Worm (Caenorhabditis elegans): ENCODE results near the gene nhr-207.

The nhr-207 gene

ce11 chrV:12111452-12111851 lies 15.5 kb downstream of the nhr-207 start, which contains the start of gene lhpp-1:
Gene lhpp-1, minus strand, starts transcription at chrV:12111805.
- peak; percentile 2 for TF ChIP-seq nhr-25 (tag; optimal IDR thresholded peaks at IDR 0.05)
- no peak for TF ChIP-seq pqm-1 (tag; optimal IDR thresholded peaks at IDR 0.05)
- TF ChIP-seq ztf-4 (tag; optimal IDR thresholded peaks at IDR 0.05): no peak
- TF ChIP-seq hmg-11 (tag; optimal IDR thresholded peaks at IDR 0.05): no peak
- no peak for TF ChIP-seq nhr-28 (tag; optimal IDR thresholded peaks at IDR 0.05)
- TF ChIP-seq pha-4 (tag; optimal IDR thresholded peaks at IDR 0.05): peak; percentile 53
- TF ChIP-seq jun-1 (tag; optimal IDR thresholded peaks at IDR 0.05): no peak
- peak; percentile 49 for TF ChIP-seq nhr-23 (tag; optimal IDR thresholded peaks at IDR 0.05)

- no peak for TF ChIP-seq egl-27 (tag; optimal IDR thresholded peaks at IDR 0.05)
- TF ChIP-seq pqm-1 (tag; optimal IDR thresholded peaks at IDR 0.05): peak; percentile 45
- TF ChIP-seq elt-2 (tag; optimal IDR thresholded peaks at IDR 0.05): peak; percentile 57
Observed at ce11 chrV:12113726-12114125, 17.8 kb downstream of the nhr-207 start.

DNA sequence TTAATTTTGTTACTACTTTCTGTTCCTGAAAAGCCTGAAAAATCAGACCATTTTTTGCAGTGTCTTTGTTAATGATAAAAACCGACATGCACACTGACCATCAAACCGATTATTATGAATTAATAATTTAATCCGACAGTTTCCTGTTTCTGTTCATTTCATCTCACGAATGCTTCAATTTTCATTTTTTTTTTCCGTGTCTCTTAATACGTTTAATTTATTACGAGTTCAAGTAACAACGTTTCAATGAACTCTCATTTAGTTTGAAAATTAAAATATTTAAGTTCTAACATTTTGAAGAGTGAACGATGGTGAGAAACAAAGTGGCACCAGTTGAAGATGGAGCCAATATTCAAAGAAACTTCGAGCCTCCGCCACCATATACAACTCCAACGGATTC lies 18.7 kb downstream of the nhr-207 start, which contains the start of gene spin-1:
spin-1 (plus strand) TSS at position 301 of the 400 bp plus-strand sequence.
- no peak for TF ChIP-seq ceh-28 (tag; optimal IDR thresholded peaks at IDR 0.05)
- no peak for TF ChIP-seq aly-2 (tag; optimal IDR thresholded peaks at IDR 0.05)
- no peak for TF ChIP-seq nhr-12 (tag; optimal IDR thresholded peaks at IDR 0.05)
- TF ChIP-seq snpc-4 (tag; optimal IDR thresholded peaks at IDR 0.05): no peak
- no peak for TF ChIP-seq hmg-11 (tag; optimal IDR thresholded peaks at IDR 0.05)
- no peak for TF ChIP-seq unc-62 (GFP tag; optimal IDR thresholded peaks at IDR 0.05)
- no peak for TF ChIP-seq nhr-76 (tag; optimal IDR thresholded peaks at IDR 0.05)
- no peak for TF ChIP-seq R02D3.7 (tag; optimal IDR thresholded peaks at IDR 0.05)
- TF ChIP-seq jun-1 (tag; optimal IDR thresholded peaks at IDR 0.05): no peak
- TF ChIP-seq lin-15B (tag; optimal IDR thresholded peaks at IDR 0.05): no peak
- TF ChIP-seq nfya-1 (tag; optimal IDR thresholded peaks at IDR 0.05; ENCODE audit: insufficient read depth): no peak
- TF ChIP-seq ztf-11 (tag; optimal IDR thresholded peaks at IDR 0.05): no peak
- no peak for TF ChIP-seq nhr-77 (tag; optimal IDR thresholded peaks at IDR 0.05)
- no peak for TF ChIP-seq ceh-82 (tag; optimal IDR thresholded peaks at IDR 0.05)
- TF ChIP-seq sea-2 (GFP tag; optimal IDR thresholded peaks at IDR 0.05): no peak
- TF ChIP-seq ceh-16 (tag; optimal IDR thresholded peaks at IDR 0.05): no peak
- TF ChIP-seq lin-39 (tag; optimal IDR thresholded peaks at IDR 0.05): no peak

ce11 chrV:12115150-12115549 lies 19.2 kb downstream of the nhr-207 start:
- TF ChIP-seq elt-2 (tag; optimal IDR thresholded peaks at IDR 0.05) (peak; percentile 17), pqm-1 (tag; optimal IDR thresholded peaks at IDR 0.05) (peak; percentile 14), skn-1 (tag; optimal IDR thresholded peaks at IDR 0.05) (no peak), unc-39 (tag; optimal IDR thresholded peaks at IDR 0.05) (no peak)

- TF ChIP-seq aly-2 (tag; optimal IDR thresholded peaks at IDR 0.05): no peak
- TF ChIP-seq ceh-28 (tag; optimal IDR thresholded peaks at IDR 0.05): no peak
- no peak for TF ChIP-seq fos-1 (tag; optimal IDR thresholded peaks at IDR 0.05)
- no peak for TF ChIP-seq lsy-12 (tag; optimal IDR thresholded peaks at IDR 0.05)
- no peak for TF ChIP-seq zag-1 (tag; optimal IDR thresholded peaks at IDR 0.05)
- TF ChIP-seq nhr-25 (tag; optimal IDR thresholded peaks at IDR 0.05): no peak
- no peak for TF ChIP-seq pha-4 (tag; optimal IDR thresholded peaks at IDR 0.05)
- no peak for TF ChIP-seq nhr-67 (tag; optimal IDR thresholded peaks at IDR 0.05)
- no peak for TF ChIP-seq hmg-11 (tag; optimal IDR thresholded peaks at IDR 0.05)
- TF ChIP-seq egl-27 (tag; optimal IDR thresholded peaks at IDR 0.05): no peak
- TF ChIP-seq ceh-9 (tag; optimal IDR thresholded peaks at IDR 0.05): no peak
- TF ChIP-seq unc-39 (tag; optimal IDR thresholded peaks at IDR 0.05): no peak
- TF ChIP-seq nhr-237 (tag; optimal IDR thresholded peaks at IDR 0.05): no peak
- TF ChIP-seq sea-2 (GFP tag; optimal IDR thresholded peaks at IDR 0.05): no peak
- no peak for TF ChIP-seq R02D3.7 (tag; optimal IDR thresholded peaks at IDR 0.05)
- TF ChIP-seq ztf-4 (tag; optimal IDR thresholded peaks at IDR 0.05): no peak
- TF ChIP-seq lin-39 (tag; optimal IDR thresholded peaks at IDR 0.05): no peak
- TF ChIP-seq eor-1 (tag; optimal IDR thresholded peaks at IDR 0.05): no peak
- no peak for TF ChIP-seq elt-2 (tag; optimal IDR thresholded peaks at IDR 0.05)
- no peak for TF ChIP-seq nhr-11 (tag; optimal IDR thresholded peaks at IDR 0.05)
Observed at ce11 chrV:12117567-12118053, 21.7 kb downstream of the nhr-207 start, which contains the start of gene C13C4.8. Gene C13C4.8, plus strand, starts transcription at chrV:12118003.

Data from whole organism, L3 larva.